Worm (Caenorhabditis elegans): Measurements from ENCODE around the gene F14D7.6.

DNA sequence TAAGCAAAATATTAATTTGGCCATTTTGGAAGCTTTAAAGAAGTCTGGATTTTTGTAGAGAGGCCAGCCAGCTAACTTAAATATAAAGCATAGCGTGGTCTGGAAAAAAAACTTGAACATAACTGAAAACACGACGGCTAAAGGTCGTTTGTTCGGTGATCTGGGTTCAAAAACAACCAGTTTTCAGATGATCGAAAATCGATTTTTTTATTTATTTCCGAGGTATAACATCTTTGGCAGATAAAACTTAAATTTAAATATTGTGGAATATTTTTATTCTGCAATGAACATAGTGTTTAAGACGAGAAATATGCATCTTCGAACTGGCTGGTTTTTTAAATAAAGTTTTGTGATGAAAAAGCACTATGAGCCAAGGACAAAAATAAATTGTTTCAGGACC is 32.6 kb upstream of the F14D7.6 start, which contains the start of gene F40G12.4:
- TF ChIP-seq ceh-100 (GFP tag; IDR thresholded peaks at IDR 0.05) (no peak), T26A5.8 (tag; optimal IDR thresholded peaks at IDR 0.05) (no peak), him-1 (tag; optimal IDR thresholded peaks at IDR 0.05) (no peak), ztf-3 (GFP tag; optimal IDR thresholded peaks at IDR 0.05) (no peak), zfh-2 (GFP tag; conservative IDR thresholded peaks at IDR 0.05) (no peak), unc-130 (GFP tag; optimal IDR thresholded peaks at IDR 0.05) (no peak), bed-2 (GFP tag; IDR thresholded peaks at IDR 0.05) (no peak), pha-4 (tag; optimal IDR thresholded peaks at IDR 0.05) (no peak), madf-6 (GFP tag; IDR thresholded peaks at IDR 0.05) (no peak), unc-62 (GFP tag; optimal IDR thresholded peaks at IDR 0.05) (no peak), F52B5.7 (tag; optimal IDR thresholded peaks at IDR 0.05) (no peak), ekl-4 (GFP tag; IDR thresholded peaks at IDR 0.05) (no peak)

Data from whole organism, young adult.